Fruit fly (Drosophila melanogaster): ENCODE measurements around the gene CG12320.

The CG12320 gene

DNA sequence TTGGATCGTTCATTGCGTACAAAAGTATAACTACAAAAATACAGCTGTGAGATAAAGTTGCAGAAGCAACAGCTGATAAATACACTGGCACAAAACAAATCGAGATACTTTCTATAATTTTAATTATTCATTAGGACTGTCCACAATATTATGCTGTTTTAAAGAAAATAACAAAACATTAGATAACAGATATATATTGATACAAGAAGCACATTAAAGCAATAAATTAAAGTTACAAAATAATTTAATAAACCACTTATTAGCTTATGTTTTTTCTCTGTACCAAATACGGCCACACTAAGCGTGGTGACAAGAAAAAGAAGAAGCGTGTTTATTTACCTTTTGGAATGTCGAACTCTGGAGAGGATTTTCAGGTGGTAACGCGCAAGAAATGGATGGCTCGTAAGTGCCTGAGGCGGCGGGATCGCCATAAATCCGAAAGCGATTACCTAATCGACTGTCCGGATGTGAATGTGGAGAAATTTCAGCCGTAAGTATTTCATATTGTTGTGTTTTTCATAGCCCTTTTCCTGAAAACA lies 32.3 kb downstream of the CG12320 start, which contains the start of the genes CG7988 and CG7183 (continued):
- TF ChIP-seq lov (optimal IDR thresholded peaks at IDR 0.05) (no peak), lov (GFP tag; IDR thresholded peaks at IDR 0.05) (peak; percentile 95), Stat92E (GFP tag; optimal IDR thresholded peaks at IDR 0.05) (peak in 1 of 3 experiments; percentile 93), CG9797 (GFP tag; optimal IDR thresholded peaks at IDR 0.05) (peak; percentile 89), dimm (GFP tag; IDR thresholded peaks at IDR 0.05) (peak; percentile 96), CG8359 (GFP tag; optimal IDR thresholded peaks at IDR 0.05; ENCODE audit: borderline replicate concordance) (peak; percentile 80), CG1024 (GFP tag; IDR thresholded peaks at IDR 0.05) (peak; percentile 94), CG11696 (GFP tag; IDR thresholded peaks at IDR 0.05) (peak; percentile 93), CG14667 (GFP tag; IDR thresholded peaks at IDR 0.05) (peak; percentile 99), CG32772 (GFP tag; IDR thresholded peaks at IDR 0.05) (peak; percentile 99), CG10654 (GFP tag; optimal IDR thresholded peaks at IDR 0.05) (peak; percentile 97), onecut (GFP tag; IDR thresholded peaks at IDR 0.05) (peak; percentile 92), CG8089 (GFP tag; optimal IDR thresholded peaks at IDR 0.05) (peak; percentile 94), phol (tag; optimal IDR thresholded peaks at IDR 0.05) (peak; percentile 98), cato (GFP tag; optimal IDR thresholded peaks at IDR 0.05; ENCODE audit: borderline replicate concordance) (peak; percentile 96), tio (GFP tag; optimal IDR thresholded peaks at IDR 0.05) (peak; percentile 96), gem (tag; optimal IDR thresholded peaks at IDR 0.05) (peak; percentile 100), Med (GFP tag) (peak; percentile 97), CG34422 (GFP tag; IDR thresholded peaks at IDR 0.05) (peak; percentile 99), Mes4 (GFP tag; optimal IDR thresholded peaks at IDR 0.05) (peak; percentile 87), CG16813 (GFP tag; IDR thresholded peaks at IDR 0.05; ENCODE audit: partially characterized antibody) (no peak), sim (GFP tag; IDR thresholded peaks at IDR 0.05) (peak; percentile 97), CG2199 (GFP tag; IDR thresholded peaks at IDR 0.05) (peak; percentile 94), Vsx1 (GFP tag; optimal IDR thresholded peaks at IDR 0.05) (peak; percentile 96), CG34224 (GFP tag; IDR thresholded peaks at IDR 0.05; ENCODE audit: partially characterized antibody) (no peak), CG17568 (GFP tag; optimal IDR thresholded peaks at IDR 0.05) (no peak), sima (GFP tag; optimal IDR thresholded peaks at IDR 0.05) (peak; percentile 82), Dp (GFP tag; optimal IDR thresholded peaks at IDR 0.05) (peak; percentile 22), ftz-f1 (GFP tag; optimal IDR thresholded peaks at IDR 0.05) (peak; percentile 58), Spps (tag; optimal IDR thresholded peaks at IDR 0.05) (peak; percentile 98), D19A (tag; optimal IDR thresholded peaks at IDR 0.05) (peak; percentile 95), HLH3B (GFP tag; IDR thresholded peaks at IDR 0.05) (peak; percentile 99), CG12942 (GFP tag; optimal IDR thresholded peaks at IDR 0.05) (peak; percentile 97), CG15696 (tag; optimal IDR thresholded peaks at IDR 0.05) (peak; percentile 97), bcd (GFP tag; optimal IDR thresholded peaks at IDR 0.05) (peak; percentile 96), nerfin-1 (tag; optimal IDR thresholded peaks at IDR 0.05) (peak; percentile 97), gt (GFP tag; IDR thresholded peaks at IDR 0.05) (peak; percentile 94), Trl (optimal IDR thresholded peaks at IDR 0.05) (no peak), Trl (GFP tag; optimal IDR thresholded peaks at IDR 0.05) (peak; percentile 95), en (GFP tag; optimal IDR thresholded peaks at IDR 0.05) (peak; percentile 85), CG10462 (GFP tag; optimal IDR thresholded peaks at IDR 0.05) (peak; percentile 96), Kr (GFP tag; optimal IDR thresholded peaks at IDR 0.05) (peak; percentile 41), ato (GFP tag; IDR thresholded peaks at IDR 0.05; ENCODE audit: partially characterized antibody) (no peak), BEAF-32 (GFP tag; optimal IDR thresholded peaks at IDR 0.05) (peak; percentile 38), Elba2 (GFP tag; optimal IDR thresholded peaks at IDR 0.05) (peak; percentile 93), ase (GFP tag; IDR thresholded peaks at IDR 0.05) (peak; percentile 98), CG17328 (GFP tag; IDR thresholded peaks at IDR 0.05) (peak; percentile 99), CG10431 (GFP tag; optimal IDR thresholded peaks at IDR 0.05) (peak; percentile 86), CG4282 (GFP tag; optimal IDR thresholded peaks at IDR 0.05) (peak; percentile 70), Ets97D (GFP tag; optimal IDR thresholded peaks at IDR 0.05) (peak; percentile 83), Hey (tag; optimal IDR thresholded peaks at IDR 0.05) (no peak)

All from whole organism, embryonic.